Worm (Caenorhabditis elegans) whole organism, midembryonic: ENCODE data around the gene K07H8.9.
A peak's percentile ranks its signal among the peaks of the same experiment; 100 is the strongest.

Experiments used
- T22C8.4 ChIP-seq: fragments of 200-800 bp; sonication (Bioruptor generic); IDR thresholded peaks from 2 replicates; pipeline ENCODE4 v1.3.6; 2022; ENCODE audit warnings: missing genetic modification characterization, missing compliant biosample characterization
- cog-1 ChIP-seq: sonication (generic microtip); optimal IDR thresholded peaks from 2 replicates; lab custom pipeline; 2016; ENCODE audit warnings: missing genetic modification characterization, missing compliant biosample characterization
- flt-1 ChIP-seq: fragments of 200-800 bp; sonication (Bioruptor generic); IDR thresholded peaks from 2 replicates; pipeline ENCODE4 v1.3.6; 2022; ENCODE audit warnings: missing genetic modification characterization, missing compliant biosample characterization
- klf-2 ChIP-seq: fragments of 200-800 bp; sonication (Bioruptor generic); conservative IDR thresholded peaks from 2 replicates; pipeline ENCODE4 v1.3.6; 2022; ENCODE audit warnings: missing genetic modification reagents, missing genetic modification characterization, missing compliant biosample characterization
- med-1 ChIP-seq: sonication (generic microtip); optimal IDR thresholded peaks from 2 replicates; lab custom pipeline; 2017; ENCODE audit warnings: missing genetic modification characterization, mild to moderate bottlenecking, missing compliant biosample characterization, antibody characterized with exemption, missing genetic modification reagents; ENCODE audit not compliant: insufficient read depth
- ref-1 ChIP-seq: fragments of 200-800 bp; sonication (Bioruptor generic); conservative IDR thresholded peaks from 2 replicates; pipeline ENCODE4 v1.3.6; 2022; ENCODE audit warnings: missing genetic modification reagents, missing genetic modification characterization, missing compliant biosample characterization
- tab-1 ChIP-seq: fragments of 200-800 bp; sonication (Bioruptor generic); IDR thresholded peaks from 2 replicates; pipeline ENCODE4 v1.3.6; 2022; ENCODE audit warnings: missing genetic modification characterization, missing compliant biosample characterization
- ztf-23 ChIP-seq: fragments of 200-800 bp; sonication (Bioruptor generic); IDR thresholded peaks from 2 replicates; pipeline ENCODE4 v1.3.6; 2022; ENCODE audit warnings: missing genetic modification reagents, missing genetic modification characterization, missing compliant biosample characterization
- ztf-29 ChIP-seq: fragments of 200-800 bp; sonication (Bioruptor generic); IDR thresholded peaks from 2 replicates; pipeline ENCODE4 v1.3.6; 2022; ENCODE audit warnings: missing genetic modification reagents, missing genetic modification characterization, missing compliant biosample characterization

K07H8.9 gene

ce11 chrIV:8286352-8286751 lies at the start of gene K07H8.9:
Gene K07H8.9, minus strand, starts transcription at chrIV:8286476.
- no peak for TF ChIP-seq ref-1 (GFP tag; lab: Robert Waterston, UW)

- TF ChIP-seq med-1, result no peak
- TF ChIP-seq flt-1, result peak; percentile 86
- no peak; the same call in 1 of the 2 replicates for TF ChIP-seq ref-1 (GFP tag; lab: Robert Waterston, UW)
- peak; percentile 14; the same call in 1 of the 2 replicates for TF ChIP-seq ztf-29 (GFP tag; lab: Robert Waterston, UW)
- TF ChIP-seq tab-1 (GFP tag; lab: Robert Waterston, UW), result no peak
- TF ChIP-seq ztf-23, result no peak
- TF ChIP-seq cog-1 (tag; lab: Kevin White, UChicago), result peak; percentile 87
Observed at ce11 chrIV:8333988-8334863, 48.0 kb upstream of the K07H8.9 start, which contains the start of gene his-32. Gene his-32, plus strand, starts transcription at chrIV:8334305.

ce11 chrIV:8333954-8333987 lies 47.5 kb upstream of the K07H8.9 start, which contains the start of gene his-31:
Gene his-31, minus strand, starts transcription at chrIV:8333983.
- TF ChIP-seq cog-1 (tag; lab: Kevin White, UChicago), result no peak
- no peak for TF ChIP-seq tab-1 (GFP tag; lab: Robert Waterston, UW)
- TF ChIP-seq T22C8.4 (GFP tag; lab: Robert Waterston, UW), result no peak
- no peak for TF ChIP-seq med-1
- no peak for TF ChIP-seq ref-1 (GFP tag; lab: Robert Waterston, UW)
- no peak for TF ChIP-seq klf-2 (GFP tag; lab: Robert Waterston, UW)
- TF ChIP-seq ztf-23, result no peak
- no peak for TF ChIP-seq flt-1
- no peak for TF ChIP-seq ztf-29 (GFP tag; lab: Robert Waterston, UW)

ce11 chrIV:8333554-8333953 lies 47.3 kb upstream of the K07H8.9 start:
- TF ChIP-seq ztf-23 (no peak), klf-2 (GFP tag; lab: Robert Waterston, UW) (no peak), ref-1 (GFP tag; lab: Robert Waterston, UW) (no peak), flt-1 (no peak), T22C8.4 (GFP tag; lab: Robert Waterston, UW) (no peak), med-1 (no peak), tab-1 (GFP tag; lab: Robert Waterston, UW) (no peak), ztf-29 (GFP tag; lab: Robert Waterston, UW) (no peak), cog-1 (tag; lab: Kevin White, UChicago) (no peak)

ce11 chrIV:8333034-8333433 lies 46.8 kb upstream of the K07H8.9 start:
- TF ChIP-seq flt-1 (no peak), cog-1 (tag; lab: Kevin White, UChicago) (no peak), ztf-23 (no peak), T22C8.4 (GFP tag; lab: Robert Waterston, UW) (no peak), med-1 (no peak), ztf-29 (GFP tag; lab: Robert Waterston, UW) (no peak), tab-1 (GFP tag; lab: Robert Waterston, UW) (no peak), ref-1 (GFP tag; lab: Robert Waterston, UW) (no peak), klf-2 (GFP tag; lab: Robert Waterston, UW) (no peak)

ce11 chrIV:8332526-8332925 lies 46.2 kb upstream of the K07H8.9 start, which contains the start of gene lys-10:
Gene lys-10, plus strand, starts transcription at chrIV:8332826.
- no peak for TF ChIP-seq tab-1 (GFP tag; lab: Robert Waterston, UW)

ce11 chrIV:8328913-8329312 lies 42.6 kb upstream of the K07H8.9 start, which contains the start of gene F35H10.2:
Gene F35H10.2, plus strand, starts transcription at chrIV:8329213.
- TF ChIP-seq T22C8.4 (GFP tag; lab: Robert Waterston, UW) (no peak), flt-1 (no peak), ztf-29 (GFP tag; lab: Robert Waterston, UW) (no peak), cog-1 (tag; lab: Kevin White, UChicago) (no peak), ref-1 (GFP tag; lab: Robert Waterston, UW) (no peak), ztf-23 (no peak), klf-2 (GFP tag; lab: Robert Waterston, UW) (no peak)

- no peak for TF ChIP-seq ztf-23
- TF ChIP-seq T22C8.4 (GFP tag; lab: Robert Waterston, UW), result no peak
- no peak for TF ChIP-seq cog-1 (tag; lab: Kevin White, UChicago)
- no peak for TF ChIP-seq klf-2 (GFP tag; lab: Robert Waterston, UW)
- TF ChIP-seq med-1, result no peak
- no peak for TF ChIP-seq flt-1
- TF ChIP-seq ref-1 (GFP tag; lab: Robert Waterston, UW), result no peak
- no peak for TF ChIP-seq ztf-29 (GFP tag; lab: Robert Waterston, UW)
- no peak for TF ChIP-seq tab-1 (GFP tag; lab: Robert Waterston, UW)
Observed at ce11 chrIV:8325667-8326066, 39.4 kb upstream of the K07H8.9 start, which contains the start of gene F35H10.3. Gene F35H10.3, plus strand, starts transcription at chrIV:8325967.

ce11 chrIV:8318799-8319198 lies 32.5 kb upstream of the K07H8.9 start:
- no peak for TF ChIP-seq med-1
- TF ChIP-seq tab-1 (GFP tag; lab: Robert Waterston, UW), result no peak
- TF ChIP-seq klf-2 (GFP tag; lab: Robert Waterston, UW), result no peak
- no peak for TF ChIP-seq ref-1 (GFP tag; lab: Robert Waterston, UW)
- TF ChIP-seq ztf-23, result no peak
- TF ChIP-seq ztf-29 (GFP tag; lab: Robert Waterston, UW), result no peak
- TF ChIP-seq flt-1, result no peak
- no peak for TF ChIP-seq T22C8.4 (GFP tag; lab: Robert Waterston, UW)

- TF ChIP-seq ref-1 (GFP tag; lab: Robert Waterston, UW) (no peak), klf-2 (GFP tag; lab: Robert Waterston, UW) (no peak), ztf-23 (no peak), ztf-29 (GFP tag; lab: Robert Waterston, UW) (no peak)
Observed at ce11 chrIV:8317800-8318199, 31.5 kb upstream of the K07H8.9 start.
